Worm (Caenorhabditis elegans): Measurements from ENCODE around the gene B0524.5.

DNA sequence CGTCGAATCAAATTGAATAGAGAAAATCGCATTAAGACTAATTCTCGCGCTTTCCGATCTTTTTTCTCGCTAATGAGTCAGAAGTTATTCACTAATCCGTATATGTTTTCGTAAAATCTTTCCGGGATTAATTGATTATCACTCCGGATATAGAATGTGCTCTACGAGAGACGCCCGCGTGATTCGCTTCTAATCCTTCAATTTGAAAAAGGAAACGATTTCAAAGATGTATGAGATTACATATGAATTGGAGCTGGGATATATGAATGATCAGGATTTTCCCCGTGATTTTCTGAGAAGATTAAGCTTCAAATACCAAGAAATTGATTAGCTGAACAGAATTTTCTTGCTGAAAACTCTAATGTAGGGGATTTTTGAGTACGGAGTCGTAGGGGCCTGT is 28.8 kb upstream of the B0524.5 start:
- TF ChIP-seq fax-1 (tag; optimal IDR thresholded peaks at IDR 0.05) (no peak), mec-3 (tag; optimal IDR thresholded peaks at IDR 0.05; ENCODE audit: borderline replicate concordance) (no peak), Y22D7AL.16 (tag; optimal IDR thresholded peaks at IDR 0.05) (no peak), ahr-1 (tag; optimal IDR thresholded peaks at IDR 0.05) (no peak), pha-4 (tag; optimal IDR thresholded peaks at IDR 0.05) (no peak), tbx-7 (tag; optimal IDR thresholded peaks at IDR 0.05) (no peak), fkh-10 (GFP tag; optimal IDR thresholded peaks at IDR 0.05) (no peak)

All from whole organism, late embryonic.